Worm (Caenorhabditis elegans) whole organism, midembryonic: ENCODE data around the gene R102.4.
"Not testable (repeated sequence)": the region's sequence is repeated elsewhere in the genome, so short reads cannot be mapped to it uniquely, and the experiment has no call there.

ENCODE experiments used
- T22C8.4 ChIP-seq: fragments of 200-800 bp; sonication (Bioruptor generic); IDR thresholded peaks from 2 replicates; pipeline ENCODE4 v1.3.6; 2022; ENCODE audit warnings: missing genetic modification characterization, missing compliant biosample characterization
- cog-1 ChIP-seq: sonication (generic microtip); optimal IDR thresholded peaks from 2 replicates; lab custom pipeline; 2016; ENCODE audit warnings: missing genetic modification characterization, missing compliant biosample characterization
- flt-1 ChIP-seq: fragments of 200-800 bp; sonication (Bioruptor generic); IDR thresholded peaks from 2 replicates; pipeline ENCODE4 v1.3.6; 2022; ENCODE audit warnings: missing genetic modification characterization, missing compliant biosample characterization
- klf-2 ChIP-seq: fragments of 200-800 bp; sonication (Bioruptor generic); conservative IDR thresholded peaks from 2 replicates; pipeline ENCODE4 v1.3.6; 2022; ENCODE audit warnings: missing genetic modification reagents, missing genetic modification characterization, missing compliant biosample characterization
- med-1 ChIP-seq: sonication (generic microtip); optimal IDR thresholded peaks from 2 replicates; lab custom pipeline; 2017; ENCODE audit warnings: missing genetic modification characterization, mild to moderate bottlenecking, missing compliant biosample characterization, antibody characterized with exemption, missing genetic modification reagents; ENCODE audit not compliant: insufficient read depth
- ref-1 ChIP-seq: fragments of 200-800 bp; sonication (Bioruptor generic); conservative IDR thresholded peaks from 2 replicates; pipeline ENCODE4 v1.3.6; 2022; ENCODE audit warnings: missing genetic modification reagents, missing genetic modification characterization, missing compliant biosample characterization
- tab-1 ChIP-seq: fragments of 200-800 bp; sonication (Bioruptor generic); IDR thresholded peaks from 2 replicates; pipeline ENCODE4 v1.3.6; 2022; ENCODE audit warnings: missing genetic modification characterization, missing compliant biosample characterization
- ztf-23 ChIP-seq: fragments of 200-800 bp; sonication (Bioruptor generic); IDR thresholded peaks from 2 replicates; pipeline ENCODE4 v1.3.6; 2022; ENCODE audit warnings: missing genetic modification reagents, missing genetic modification characterization, missing compliant biosample characterization
- ztf-29 ChIP-seq: fragments of 200-800 bp; sonication (Bioruptor generic); IDR thresholded peaks from 2 replicates; pipeline ENCODE4 v1.3.6; 2022; ENCODE audit warnings: missing genetic modification reagents, missing genetic modification characterization, missing compliant biosample characterization

The R102.4 gene

ce11 chrIV:10661760-10662159, 33.3 kb downstream of the R102.4 start, which contains the start of gene fmo-1:
Gene fmo-1, plus strand, starts transcription at chrIV:10661857.
- no peak for TF ChIP-seq klf-2 (GFP tag; lab: Robert Waterston, UW)
- TF ChIP-seq med-1: no peak
- TF ChIP-seq ztf-29: no peak
- no peak for TF ChIP-seq flt-1 (GFP tag; lab: Robert Waterston, UW)

ce11 chrIV:10661072-10661471, 34.0 kb downstream of the R102.4 start:
- TF ChIP-seq cog-1 (tag; lab: Kevin White, UChicago): no peak
- TF ChIP-seq med-1: no peak
- no peak for TF ChIP-seq tab-1 (GFP tag; lab: Robert Waterston, UW)

ce11 chrIV:10658366-10658765, 36.7 kb downstream of the R102.4 start:
- TF ChIP-seq tab-1 (GFP tag; lab: Robert Waterston, UW): peak; percentile 77
- 0 out of 2 replicates have a peak, but pooled peaks have one; percentile 16 for TF ChIP-seq ztf-29
- TF ChIP-seq ztf-23: peak; percentile 60; the same call in 1 of the 2 replicates

- TF ChIP-seq cog-1 (tag; lab: Kevin White, UChicago) (no peak), ref-1 (GFP tag; lab: Robert Waterston, UW) (no peak), ztf-29 (no peak), flt-1 (GFP tag; lab: Robert Waterston, UW) (no peak), tab-1 (GFP tag; lab: Robert Waterston, UW) (no peak), ztf-23 (no peak), med-1 (no peak), klf-2 (GFP tag; lab: Robert Waterston, UW) (no peak), T22C8.4 (no peak)
Observed at ce11 chrIV:10656770-10657323, 38.3 kb downstream of the R102.4 start, which contains the start of gene K08C7.1. Gene K08C7.1, plus strand, starts transcription at chrIV:10656812.

- TF ChIP-seq ztf-29; tab-1 (GFP tag; lab: Robert Waterston, UW); flt-1 (GFP tag; lab: Robert Waterston, UW): not testable (repeated sequence)
Observed at ce11 chrIV:10654047-10654446, 41.1 kb downstream of the R102.4 start, which contains the start of gene glb-19. Gene glb-19, minus strand, starts transcription at chrIV:10654147.
